Worm (Caenorhabditis elegans): ENCODE data around the gene wrb-1.

ce11 chrV:1158247-1158646, 37.6 kb upstream of the wrb-1 start:
- TF ChIP-seq skn-1 (tag; optimal IDR thresholded peaks at IDR 0.05) = no peak
- TF ChIP-seq ztf-11 (tag; optimal IDR thresholded peaks at IDR 0.05) = no peak
- no peak for TF ChIP-seq ZK546.5 (tag; optimal IDR thresholded peaks at IDR 0.05)
- no peak for TF ChIP-seq F13H6.1 (tag; optimal IDR thresholded peaks at IDR 0.05)
- no peak for TF ChIP-seq nhr-237 (tag; optimal IDR thresholded peaks at IDR 0.05)
- TF ChIP-seq lin-13 (GFP tag; optimal IDR thresholded peaks at IDR 0.05) = no peak

Measured in whole organism, L2 larva.